Worm (Caenorhabditis elegans) whole organism, L4/young adult: ENCODE results near the gene mrck-1.

ENCODE experiments used
- W03F9.2 ChIP-seq: fragments of 150-350 bp; optimal IDR thresholded peaks from 2 replicates; lab custom pipeline; 2014; ENCODE audit warnings: missing biosample characterization, missing genetic modification characterization
- dao-5 ChIP-seq: sonication (generic microtip); optimal IDR thresholded peaks from 2 replicates; lab custom pipeline; 2016; ENCODE audit warnings: missing genotype, missing genetic modification characterization, moderate library complexity, missing compliant biosample characterization
- him-1 ChIP-seq: sonication (generic microtip); optimal IDR thresholded peaks from 2 replicates; lab custom pipeline; 2016; ENCODE audit warnings: missing genotype, missing genetic modification reagents, missing genetic modification characterization, missing compliant biosample characterization

- TF ChIP-seq him-1 (tag; lab: Kevin White, UChicago) (no peak), dao-5 (tag; lab: Kevin White, UChicago) (no peak), W03F9.2 (tag; lab: Kevin White, UChicago) (no peak)
Measured at ce11 chrV:6222171-6222733, 44.8 kb downstream of the mrck-1 start.
